Fruit fly (Drosophila melanogaster): ENCODE results near the gene lush.

The lush gene

DNA sequence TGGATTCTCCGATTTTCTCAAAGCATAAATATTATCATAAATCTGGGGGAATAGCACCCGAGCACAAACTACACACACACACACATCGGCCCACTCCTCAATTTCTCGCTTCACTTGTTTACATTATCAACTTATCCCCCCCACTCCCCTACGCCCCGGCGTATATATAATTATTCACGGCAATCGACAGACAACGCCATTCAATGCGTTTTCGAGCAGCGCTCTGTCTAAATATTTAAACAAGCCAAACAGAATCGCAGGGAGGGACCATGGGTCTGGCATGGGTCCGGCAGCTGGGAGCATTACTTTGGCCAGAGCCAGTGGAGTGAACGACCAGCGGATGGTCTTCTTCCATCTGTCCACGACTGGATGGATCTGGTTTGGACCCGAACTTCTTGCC is 30.2 kb downstream of the lush start (continued):
- TF ChIP-seq Lhr (GFP tag; optimal IDR thresholded peaks at IDR 0.05) (peak; percentile 18), dpn (GFP tag; optimal IDR thresholded peaks at IDR 0.05) (peak in 1 of 2 experiments; percentile 5), scrt (GFP tag; optimal IDR thresholded peaks at IDR 0.05) (no peak), CG8765 (GFP tag; IDR thresholded peaks at IDR 0.05) (no peak), D19A (tag; optimal IDR thresholded peaks at IDR 0.05) (peak; percentile 8), abd-A (tag; optimal IDR thresholded peaks at IDR 0.05) (peak; percentile 90), Elba2 (GFP tag; optimal IDR thresholded peaks at IDR 0.05) (no peak), CG11560 (tag; IDR thresholded peaks at IDR 0.05) (no peak), CG17612 (GFP tag; IDR thresholded peaks at IDR 0.05) (0 out of 2 replicates have a peak, but pooled peaks have one; percentile 21), sr (GFP tag; IDR thresholded peaks at IDR 0.05) (no peak), pho (GFP tag; optimal IDR thresholded peaks at IDR 0.05) (no peak), MTF-1 (GFP tag; optimal IDR thresholded peaks at IDR 0.05; ENCODE audit: borderline replicate concordance) (peak; percentile 69), her (GFP tag; optimal IDR thresholded peaks at IDR 0.05) (no peak), CG7839 (tag; optimal IDR thresholded peaks at IDR 0.05) (peak; percentile 0), dmrt11E (tag; optimal IDR thresholded peaks at IDR 0.05) (peak; percentile 10), tin (GFP tag; optimal IDR thresholded peaks at IDR 0.05) (no peak), cwo (GFP tag; optimal IDR thresholded peaks at IDR 0.05) (no peak), ken (GFP tag; IDR thresholded peaks at IDR 0.05) (no peak), pita (GFP tag; optimal IDR thresholded peaks at IDR 0.05) (no peak), salm (tag; optimal IDR thresholded peaks at IDR 0.05) (peak; percentile 38), CG18619 (GFP tag; optimal IDR thresholded peaks at IDR 0.05) (peak; percentile 24), ab (GFP tag; optimal IDR thresholded peaks at IDR 0.05) (no peak), Myb (GFP tag; optimal IDR thresholded peaks at IDR 0.05) (no peak), TFAM (GFP tag; optimal IDR thresholded peaks at IDR 0.05) (no peak), CG10274 (GFP tag; optimal IDR thresholded peaks at IDR 0.05) (no peak), CG31388 (GFP tag; optimal IDR thresholded peaks at IDR 0.05) (no peak), disco-r (GFP tag; optimal IDR thresholded peaks at IDR 0.05) (no peak), Bdp1 (GFP tag; optimal IDR thresholded peaks at IDR 0.05) (peak; percentile 19), nerfin-2 (GFP tag; IDR thresholded peaks at IDR 0.05; ENCODE audit: partially characterized antibody) (no peak), zen2 (GFP tag; IDR thresholded peaks at IDR 0.05; ENCODE audit: partially characterized antibody) (no peak), E2f1 (GFP tag; IDR thresholded peaks at IDR 0.05) (no peak), crol (GFP tag; IDR thresholded peaks at IDR 0.05) (peak; percentile 84), HLH3B (GFP tag; IDR thresholded peaks at IDR 0.05) (no peak), CG7556 (GFP tag; optimal IDR thresholded peaks at IDR 0.05) (peak; percentile 9), CG9215 (GFP tag; IDR thresholded peaks at IDR 0.05) (no peak), mirr (GFP tag; optimal IDR thresholded peaks at IDR 0.05) (no peak), pnt (GFP tag; optimal IDR thresholded peaks at IDR 0.05) (no peak), CG10321 (GFP tag; IDR thresholded peaks at IDR 0.05) (no peak), CG14050 (GFP tag; IDR thresholded peaks at IDR 0.05) (peak; percentile 23; the same call in 2 of the 3 replicates), CG13624 (GFP tag; optimal IDR thresholded peaks at IDR 0.05) (no peak), Vsx1 (GFP tag; optimal IDR thresholded peaks at IDR 0.05) (peak; percentile 21), trem (tag; optimal IDR thresholded peaks at IDR 0.05) (no peak), CG17802 (tag; optimal IDR thresholded peaks at IDR 0.05) (peak; percentile 48), Optix (GFP tag; IDR thresholded peaks at IDR 0.05) (no peak; the same call in 2 of the 3 replicates), CG15479 (GFP tag; optimal IDR thresholded peaks at IDR 0.05) (no peak), CG13424 (tag; optimal IDR thresholded peaks at IDR 0.05) (peak; percentile 49), Aef1 (GFP tag; IDR thresholded peaks at IDR 0.05) (no peak), CG2129 (GFP tag; IDR thresholded peaks at IDR 0.05; ENCODE audit: partially characterized antibody) (no peak), Mad (GFP tag; optimal IDR thresholded peaks at IDR 0.05) (peak; percentile 22), CG1024 (GFP tag; IDR thresholded peaks at IDR 0.05) (peak; percentile 26; the same call in 1 of the 2 replicates), tx (GFP tag; optimal IDR thresholded peaks at IDR 0.05) (no peak)
